Fruit fly (Drosophila melanogaster) whole organism, pupa: ENCODE data around the gene Tailor.

Source experiments
- CG15710 ChIP-seq: fragments of 200-800 bp; sonication (Bioruptor generic); optimal IDR thresholded peaks from 2 replicates; lab custom pipeline; 2018; ENCODE audit warnings: missing biosample characterization, mild to moderate bottlenecking, missing genetic modification characterization, moderate library complexity
- CG8159 ChIP-seq: fragments of 200-800 bp; sonication (Bioruptor generic); optimal IDR thresholded peaks from 3 replicates; lab custom pipeline; 2018; ENCODE audit warnings: missing biosample characterization, mild to moderate bottlenecking, missing genetic modification characterization, moderate library complexity
- CG8301 ChIP-seq: fragments of 200-800 bp; sonication (Bioruptor generic); optimal IDR thresholded peaks from 2 replicates; lab custom pipeline; 2018; ENCODE audit warnings: missing biosample characterization, mild to moderate bottlenecking, missing genetic modification characterization
- Ets98B ChIP-seq: fragments of 200-800 bp; sonication (Bioruptor generic); IDR thresholded peaks from 2 replicates; pipeline ENCODE4 v1.3.6; 2022; ENCODE audit warnings: missing biosample characterization, missing genetic modification characterization
- gl ChIP-seq: fragments of 200-800 bp; sonication (Bioruptor generic); optimal IDR thresholded peaks from 2 replicates; lab custom pipeline; 2018; ENCODE audit warnings: missing biosample characterization, mild to moderate bottlenecking, missing genetic modification characterization

DNA sequence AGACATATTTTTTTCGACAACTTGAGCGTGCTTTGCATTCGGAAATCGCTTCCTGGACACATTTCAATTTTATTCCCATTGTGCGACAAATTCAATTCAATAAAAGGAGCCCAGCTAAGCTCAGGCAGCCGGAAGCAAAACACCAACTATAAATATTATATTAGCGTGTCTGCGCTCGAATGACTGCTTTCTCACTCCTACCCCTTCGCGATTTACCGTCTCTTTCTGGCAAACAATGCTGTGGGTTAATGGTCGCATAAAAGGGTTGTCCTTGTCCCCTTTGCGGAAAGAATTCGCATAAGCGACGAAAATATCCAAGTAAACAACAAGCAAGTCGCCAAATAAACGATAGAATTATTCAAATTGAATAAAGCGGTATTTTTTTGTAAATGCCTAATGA lies 18.4 kb upstream of the Tailor start:
- TF ChIP-seq CG8159 (tag; lab: Kevin White, UChicago) (no peak), CG15710 (no peak), gl (no peak), CG8301 (tag; lab: Kevin White, UChicago) (no peak), Ets98B (GFP tag; lab: Robert Waterston, UW) (no peak)
